Fruit fly (Drosophila melanogaster) whole organism, embryonic: ENCODE data around the gene hob.

Source experiments
- ATbp ChIP-seq: fragments of 200-800 bp; sonication (Bioruptor generic); optimal IDR thresholded peaks from 2 replicates; lab custom pipeline; 2017; ENCODE audit warnings: missing biosample characterization, mild to moderate bottlenecking, missing genetic modification characterization, missing genetic modification reagents
- Awh ChIP-seq: fragments of 200-800 bp; sonication (Bioruptor generic); IDR thresholded peaks from 2 replicates; pipeline ENCODE4, ENCODE4 v1.3.6; 2022; ENCODE audit warnings: missing biosample characterization, missing genetic modification characterization
- Blimp-1 ChIP-seq: fragments of 200-800 bp; sonication (Bioruptor generic); optimal IDR thresholded peaks from 3 replicates; lab custom pipeline; 2018; ENCODE audit warnings: missing biosample characterization, missing genetic modification characterization, mild to moderate bottlenecking, moderate library complexity, missing genetic modification reagents
- CG10654 ChIP-seq: fragments of 200-800 bp; sonication (Bioruptor generic); optimal IDR thresholded peaks from 2 replicates; lab custom pipeline; 2016; ENCODE audit warnings: missing biosample characterization, missing genetic modification characterization
- CG11723 ChIP-seq: fragments of 200-800 bp; sonication (Bioruptor generic); optimal IDR thresholded peaks from 2 replicates; lab custom pipeline; 2017; ENCODE audit warnings: missing biosample characterization, mild to moderate bottlenecking, missing genetic modification characterization
- CG12155 ChIP-seq: fragments of 200-800 bp; sonication (Bioruptor generic); optimal IDR thresholded peaks from 3 replicates; lab custom pipeline; 2016; ENCODE audit warnings: missing biosample characterization, missing genetic modification characterization
- CG1233 ChIP-seq: fragments of 200-800 bp; sonication (Bioruptor generic); optimal IDR thresholded peaks from 4 replicates; lab custom pipeline; 2018; ENCODE audit warnings: missing biosample characterization, mild to moderate bottlenecking, missing genetic modification characterization
- CG14860 ChIP-seq: fragments of 200-800 bp; sonication (Bioruptor generic); IDR thresholded peaks from 3 replicates; pipeline ENCODE4 v1.3.6; 2022; ENCODE audit warnings: missing biosample characterization, missing genetic modification characterization; ENCODE audit not compliant: partially characterized antibody
- CG15073 ChIP-seq: fragments of 200-800 bp; sonication (Bioruptor generic); optimal IDR thresholded peaks from 2 replicates; lab custom pipeline; 2016; ENCODE audit warnings: missing biosample characterization, missing genetic modification characterization
- CG15514 ChIP-seq: fragments of 200-800 bp; sonication (Bioruptor generic); optimal IDR thresholded peaks from 3 replicates; lab custom pipeline; 2017; ENCODE audit warnings: missing biosample characterization, missing genetic modification characterization, mild to moderate bottlenecking, moderate library complexity, missing genetic modification reagents
- CG1602 ChIP-seq: fragments of 200-800 bp; sonication (Bioruptor generic); optimal IDR thresholded peaks from 3 replicates; lab custom pipeline; 2016; ENCODE audit warnings: missing biosample characterization, missing genetic modification characterization
- CG16863 ChIP-seq: fragments of 200-800 bp; sonication (Bioruptor generic); optimal IDR thresholded peaks from 3 replicates; lab custom pipeline; 2016; ENCODE audit warnings: missing biosample characterization, missing genetic modification characterization
- CG17568 ChIP-seq: fragments of 200-800 bp; sonication (Bioruptor generic); optimal IDR thresholded peaks from 2 replicates; lab custom pipeline; 2018; ENCODE audit warnings: missing biosample characterization, mild to moderate bottlenecking, missing genetic modification characterization, moderate library complexity
- CG17612 ChIP-seq: fragments of 200-800 bp; sonication (Bioruptor generic); IDR thresholded peaks from 2 replicates; pipeline ENCODE4 v1.3.6; 2022; ENCODE audit warnings: missing biosample characterization, missing genetic modification characterization
- CG18262 ChIP-seq: fragments of 200-800 bp; optimal IDR thresholded peaks from 3 replicates; lab custom pipeline; 2019; ENCODE audit warnings: missing biosample characterization, mild to moderate bottlenecking, missing genetic modification characterization, moderate library complexity
- CG18619 ChIP-seq: fragments of 200-800 bp; sonication (Bioruptor generic); optimal IDR thresholded peaks from 3 replicates; lab custom pipeline; 2017; ENCODE audit warnings: missing biosample characterization, mild to moderate bottlenecking, missing genetic modification characterization
- CG6854 ChIP-seq: fragments of 200-800 bp; sonication (Bioruptor generic); optimal IDR thresholded peaks from 3 replicates; lab custom pipeline; 2017; ENCODE audit warnings: missing biosample characterization, mild to moderate bottlenecking, missing genetic modification characterization
- CG7271 ChIP-seq: fragments of 200-800 bp; sonication (Bioruptor generic); optimal IDR thresholded peaks from 2 replicates; lab custom pipeline; 2018; ENCODE audit warnings: missing biosample characterization, mild to moderate bottlenecking, missing genetic modification characterization, moderate library complexity
- CG8765 ChIP-seq: fragments of 200-800 bp; sonication (Bioruptor generic); IDR thresholded peaks from 2 replicates; pipeline ENCODE4 v1.3.6; 2022; ENCODE audit warnings: missing biosample characterization, missing genetic modification characterization
- CG8944 ChIP-seq: fragments of 200-800 bp; sonication (Bioruptor generic); optimal IDR thresholded peaks from 3 replicates; lab custom pipeline; 2016; ENCODE audit warnings: missing biosample characterization, missing genetic modification characterization
- Dbx ChIP-seq: fragments of 200-800 bp; sonication (Bioruptor generic); IDR thresholded peaks from 3 replicates; pipeline ENCODE4 v1.3.6; 2022; ENCODE audit warnings: missing biosample characterization, missing genetic modification characterization
- Doc3 ChIP-seq: fragments of 200-800 bp; sonication (Bioruptor generic); IDR thresholded peaks from 3 replicates; pipeline ENCODE4 v1.3.6; 2022; ENCODE audit warnings: missing biosample characterization, missing genetic modification characterization; ENCODE audit not compliant: partially characterized antibody
- Eip74EF ChIP-seq, 2 experiments: fragments of 200-800 bp in 1 of 2; fragments of >200 bp in 1 of 2; sonication (Bioruptor generic) in 1 of 2; optimal IDR thresholded peaks; 2 replicates each; lab custom pipeline; 2017 to 2019; ENCODE audit warnings: missing biosample characterization in 2 of 2, missing genetic modification characterization in 2 of 2, mild to moderate bottlenecking in 1 of 2, moderate library complexity in 1 of 2
- NK7.1 ChIP-seq: fragments of 200-800 bp; sonication (Bioruptor generic); optimal IDR thresholded peaks from 3 replicates; lab custom pipeline; 2016; ENCODE audit warnings: missing biosample characterization, missing genetic modification characterization
- Nf-YA ChIP-seq: fragments of 200-800 bp; sonication (Bioruptor generic); IDR thresholded peaks from 2 replicates; pipeline ENCODE4 v1.3.6; 2022; ENCODE audit warnings: missing biosample characterization, missing genetic modification characterization
- Sry-δ ChIP-seq: fragments of 200-800 bp; sonication (Bioruptor generic); optimal IDR thresholded peaks from 2 replicates; lab custom pipeline; 2016; ENCODE audit warnings: missing biosample characterization, missing genetic modification characterization
- Tbp ChIP-seq: fragments of >200 bp; optimal IDR thresholded peaks from 2 replicates; lab custom pipeline; 2018; ENCODE audit warnings: missing biosample characterization, missing genetic modification characterization
- Xbp1 ChIP-seq: fragments of 200-800 bp; sonication (Bioruptor generic); optimal IDR thresholded peaks from 3 replicates; lab custom pipeline; 2016; ENCODE audit warnings: missing biosample characterization, mild to moderate bottlenecking, missing genetic modification characterization
- YL-1 ChIP-seq: fragments of 200-800 bp; sonication (Bioruptor generic); optimal IDR thresholded peaks from 3 replicates; lab custom pipeline; 2017; ENCODE audit warnings: missing biosample characterization, mild to moderate bottlenecking, missing genetic modification characterization
- abd-A ChIP-seq: fragments of 200-800 bp; sonication (Bioruptor generic); optimal IDR thresholded peaks from 3 replicates; lab custom pipeline; 2019; ENCODE audit warnings: missing biosample characterization, mild to moderate bottlenecking, missing genetic modification characterization, moderate library complexity
- aop ChIP-seq: fragments of 200-800 bp; sonication (Bioruptor generic); IDR thresholded peaks from 2 replicates; pipeline ENCODE4 v1.3.6; 2022; ENCODE audit warnings: missing biosample characterization, missing genetic modification characterization
- bcd ChIP-seq: fragments of 200-800 bp; sonication (Bioruptor generic); optimal IDR thresholded peaks from 2 replicates; lab custom pipeline; 2017; ENCODE audit warnings: missing biosample characterization, mild to moderate bottlenecking, missing genetic modification characterization
- cad ChIP-seq: fragments of >200 bp; optimal IDR thresholded peaks from 2 replicates; lab custom pipeline; 2017; ENCODE audit warnings: missing biosample characterization, missing genetic modification characterization
- esg ChIP-seq: fragments of 200-800 bp; sonication (Bioruptor generic); conservative IDR thresholded peaks from 2 replicates; pipeline ENCODE4 v1.3.6; 2022; ENCODE audit warnings: missing biosample characterization, missing genetic modification characterization
- grau ChIP-seq: fragments of 200-800 bp; optimal IDR thresholded peaks from 3 replicates; lab custom pipeline; 2019; ENCODE audit warnings: missing biosample characterization, mild to moderate bottlenecking, missing genetic modification characterization, moderate library complexity
- gsb-n ChIP-seq: fragments of 200-800 bp; sonication (Bioruptor generic); optimal IDR thresholded peaks from 3 replicates; lab custom pipeline; 2018; ENCODE audit warnings: missing biosample characterization, mild to moderate bottlenecking, missing genetic modification characterization
- jumu ChIP-seq: fragments of 200-800 bp; sonication (Bioruptor generic); optimal IDR thresholded peaks from 3 replicates; lab custom pipeline; 2016; ENCODE audit warnings: missing biosample characterization, missing genetic modification characterization
- kah ChIP-seq: fragments of 200-800 bp; sonication (Bioruptor generic); optimal IDR thresholded peaks from 2 replicates; lab custom pipeline; 2018; ENCODE audit warnings: missing biosample characterization, mild to moderate bottlenecking, missing genetic modification characterization
- nerfin-1 ChIP-seq: fragments of 200-800 bp; sonication (Bioruptor generic); optimal IDR thresholded peaks from 3 replicates; lab custom pipeline; 2019; ENCODE audit warnings: missing biosample characterization, mild to moderate bottlenecking, missing genetic modification characterization, moderate library complexity
- psq ChIP-seq: fragments of 200-800 bp; sonication (Bioruptor generic); optimal IDR thresholded peaks from 2 replicates; lab custom pipeline; 2017; ENCODE audit warnings: missing biosample characterization, missing genetic modification characterization
- salm ChIP-seq: fragments of 200-800 bp; sonication (Bioruptor generic); optimal IDR thresholded peaks from 2 replicates; lab custom pipeline; 2018; ENCODE audit warnings: missing biosample characterization, mild to moderate bottlenecking, missing genetic modification characterization
- sens ChIP-seq: fragments of 200-800 bp; sonication (Bioruptor generic); peaks from one replicate; lab custom pipeline; 2016; ENCODE audit warnings: missing biosample characterization, missing genetic modification characterization
- sug ChIP-seq: fragments of 200-800 bp; optimal IDR thresholded peaks from 2 replicates; lab custom pipeline; 2019; ENCODE audit warnings: missing biosample characterization, mild to moderate bottlenecking, missing genetic modification characterization, moderate library complexity
- unc-4 ChIP-seq: fragments of 200-800 bp; sonication (Bioruptor generic); IDR thresholded peaks from 2 replicates; pipeline ENCODE4 v1.3.6; 2022; ENCODE audit warnings: missing biosample characterization, missing genetic modification characterization; ENCODE audit not compliant: partially characterized antibody
- vnd ChIP-seq: fragments of 200-800 bp; sonication (Bioruptor generic); IDR thresholded peaks from 3 replicates; pipeline ENCODE4 v1.3.6; 2022; ENCODE audit warnings: missing biosample characterization, missing genetic modification characterization; ENCODE audit not compliant: partially characterized antibody
- zen ChIP-seq: fragments of 200-800 bp; sonication (Bioruptor generic); optimal IDR thresholded peaks from 3 replicates; lab custom pipeline; 2018; ENCODE audit warnings: missing biosample characterization, mild to moderate bottlenecking, missing genetic modification characterization, moderate library complexity
- zen2 ChIP-seq: fragments of 200-800 bp; sonication (Bioruptor generic); IDR thresholded peaks from 3 replicates; pipeline ENCODE4 v1.3.6; 2022; ENCODE audit warnings: missing biosample characterization, missing genetic modification characterization; ENCODE audit not compliant: partially characterized antibody
- zfh2 ChIP-seq: fragments of 200-800 bp; sonication (Bioruptor generic); optimal IDR thresholded peaks from 2 replicates; lab custom pipeline; 2016; ENCODE audit warnings: missing biosample characterization, missing genetic modification characterization

Gene hob

DNA sequence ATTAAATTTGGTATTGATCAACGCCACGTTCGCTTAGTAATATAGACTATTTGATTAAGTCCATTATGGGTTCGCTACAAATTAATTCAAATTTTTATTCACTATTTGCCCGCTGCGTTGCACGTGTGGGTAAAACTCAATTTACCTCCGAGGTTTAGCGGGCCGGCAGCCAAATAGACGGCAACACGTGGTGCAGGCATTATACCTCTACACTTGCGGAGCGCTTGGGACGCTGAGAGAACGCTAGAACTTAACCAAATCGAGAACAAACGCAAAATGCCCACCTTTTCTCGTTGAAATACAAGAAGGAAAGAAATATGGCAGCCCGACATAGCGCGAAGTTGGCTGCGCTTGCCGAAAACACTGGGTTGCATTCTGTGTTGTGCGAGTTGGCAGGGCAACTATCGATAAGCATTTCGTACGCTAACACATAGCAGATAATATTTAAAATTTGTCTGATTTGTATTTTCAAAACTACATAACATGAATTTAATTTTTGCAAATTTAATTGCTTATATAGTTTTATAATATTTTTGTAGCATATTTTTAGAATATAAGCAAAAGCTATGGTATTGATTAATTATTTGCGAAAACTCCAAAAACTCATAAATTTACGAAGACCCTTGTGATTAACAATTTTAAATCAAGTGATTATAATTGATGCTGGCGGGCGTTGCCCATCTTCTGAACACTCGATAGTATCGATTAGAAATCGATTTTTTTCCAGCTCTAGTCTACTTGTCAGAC is 4.1 kb upstream of the hob start, which contains the start of the genes RpL28 and eIF1 (continued):
- TF ChIP-seq CG7271 (tag; lab: Kevin White, UChicago) (peak; percentile 95), CG14860 (peak; percentile 60; the same call in 2 of the 3 replicates), CG6854 (GFP tag; lab: Kevin White, UChicago) (peak; percentile 77), CG1233 (GFP tag; lab: Kevin White, UChicago) (peak; percentile 96), CG15514 (GFP tag; lab: Kevin White, UChicago) (peak; percentile 92), esg (GFP tag; lab: Robert Waterston, UW) (peak; percentile 66), CG17568 (GFP tag; lab: Kevin White, UChicago) (no peak), abd-A (no peak), bcd (GFP tag; lab: Kevin White, UChicago) (peak; percentile 97), CG15073 (GFP tag; lab: Kevin White, UChicago) (no peak), cad (GFP tag; lab: Kevin White, UChicago) (no peak), grau (tag; lab: Kevin White, UChicago) (peak; percentile 83), CG16863 (GFP tag; lab: Kevin White, UChicago) (peak; percentile 83), zfh2 (GFP tag; lab: Kevin White, UChicago) (peak; percentile 90), Tbp (peak; percentile 18), Awh (GFP tag; lab: Robert Waterston, UW) (peak; percentile 86), CG1602 (peak; percentile 78), salm (tag; lab: Kevin White, UChicago) (peak; percentile 36), Eip74EF (GFP tag; optimal IDR thresholded peaks at IDR 0.05; lab: Kevin White, UChicago) (peak in 1 of 2 experiments; percentile 44), Xbp1 (GFP tag; lab: Kevin White, UChicago) (peak; percentile 93), Dbx (peak; percentile 90), CG8944 (peak; percentile 81), CG10654 (GFP tag; lab: Kevin White, UChicago) (peak; percentile 93), Sry-δ (GFP tag; lab: Kevin White, UChicago) (peak; percentile 89), CG12155 (GFP tag; lab: Kevin White, UChicago) (peak; percentile 83), Doc3 (peak; percentile 81), sug (tag; lab: Kevin White, UChicago) (peak; percentile 88), CG18619 (GFP tag; lab: Kevin White, UChicago) (peak; percentile 96), ATbp (peak; percentile 88), psq (GFP tag; lab: Kevin White, UChicago) (peak; percentile 70), vnd (peak; percentile 77), zen (tag; lab: Kevin White, UChicago) (peak; percentile 88), CG18262 (peak; percentile 83), Blimp-1 (GFP tag; lab: Kevin White, UChicago) (peak; percentile 69), CG17612 (GFP tag; lab: Robert Waterston, UW) (peak; percentile 54; the same call in 1 of the 2 replicates), NK7.1 (GFP tag; lab: Kevin White, UChicago) (peak; percentile 84), kah (peak; percentile 88), unc-4 (GFP tag; lab: Robert Waterston, UW) (peak; percentile 81; the same call in 1 of the 2 replicates), zen2 (GFP tag; lab: Robert Waterston, UW) (peak; percentile 47; the same call in 2 of the 3 replicates), Nf-YA (GFP tag; lab: Robert Waterston, UW) (peak; percentile 74), CG11723 (peak; percentile 37), CG8765 (GFP tag; lab: Robert Waterston, UW) (peak; percentile 54), jumu (GFP tag; lab: Kevin White, UChicago) (peak; percentile 84), sens (GFP tag; lab: Kevin White, UChicago) (peak; percentile 97), nerfin-1 (tag; lab: Kevin White, UChicago) (peak; percentile 85), aop (GFP tag; lab: Robert Waterston, UW) (0 out of 2 replicates have a peak, but pooled peaks have one; percentile 41), YL-1 (GFP tag; lab: Kevin White, UChicago) (peak; percentile 98), gsb-n (peak; percentile 52)
